Fruit fly (Drosophila melanogaster) whole organism, larva: ENCODE results near the gene CG6569.
A peak's percentile ranks its signal among the peaks of the same experiment; 100 is the strongest.

Source experiments
- noc ChIP-seq: fragments of 200-800 bp; sonication (Bioruptor generic); optimal IDR thresholded peaks from 3 replicates; lab custom pipeline; 2019; ENCODE audit warnings: missing biosample characterization, mild to moderate bottlenecking, missing genetic modification characterization, moderate library complexity

Gene CG6569

dm6 chr3R:21887588-21888007, 19.9 kb upstream of the CG6569 start:
- no peak for TF ChIP-seq noc (tag; lab: Kevin White, UChicago)

- TF ChIP-seq noc (tag; lab: Kevin White, UChicago) = no peak
Measured at dm6 chr3R:21886861-21887587, 19.3 kb upstream of the CG6569 start, which contains the start of the genes CG6678 and dnd. Gene CG6678, plus strand, starts transcription at chr3R:21887029. Gene dnd, minus strand, starts transcription at chr3R:21887355.

DNA sequence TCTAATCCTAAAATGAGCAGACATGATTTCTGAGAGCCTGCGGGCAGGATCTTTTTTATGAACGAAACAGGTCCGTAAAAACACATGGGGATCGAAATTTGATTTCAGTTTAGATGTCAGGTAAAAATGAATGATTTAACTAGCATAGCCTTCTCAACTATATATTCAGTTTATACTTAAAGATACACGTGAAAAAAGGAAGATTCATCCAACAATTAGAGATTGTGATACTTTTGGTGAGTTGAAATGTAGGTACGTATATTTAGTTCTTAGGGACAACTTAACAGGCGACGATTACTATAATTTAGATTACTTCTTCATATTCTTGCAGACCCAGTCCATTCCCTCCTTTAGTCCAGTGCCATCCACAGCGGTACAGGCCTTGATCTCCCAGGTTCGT, 17.7 kb upstream of the CG6569 start, which contains the start of gene CG17819:
Gene CG17819, minus strand, starts transcription at position 101 of the 400 bp plus-strand sequence.
- TF ChIP-seq noc (tag; lab: Kevin White, UChicago) = no peak

dm6 chr3R:21884354-21884753, 16.6 kb upstream of the CG6569 start, which contains the start of gene fit:
Gene fit, minus strand, starts transcription at chr3R:21884454.
- no peak for TF ChIP-seq noc (tag; lab: Kevin White, UChicago)

dm6 chr3R:21880510-21880909, 12.8 kb upstream of the CG6569 start, which contains the start of gene CG31465:
Gene CG31465, plus strand, starts transcription at chr3R:21880810.
- no peak for TF ChIP-seq noc (tag; lab: Kevin White, UChicago)

dm6 chr3R:21878473-21878872, 10.8 kb upstream of the CG6569 start, which contains the start of gene CG34148:
Gene CG34148, minus strand, starts transcription at chr3R:21878686.
- TF ChIP-seq noc (tag; lab: Kevin White, UChicago) = no peak

DNA sequence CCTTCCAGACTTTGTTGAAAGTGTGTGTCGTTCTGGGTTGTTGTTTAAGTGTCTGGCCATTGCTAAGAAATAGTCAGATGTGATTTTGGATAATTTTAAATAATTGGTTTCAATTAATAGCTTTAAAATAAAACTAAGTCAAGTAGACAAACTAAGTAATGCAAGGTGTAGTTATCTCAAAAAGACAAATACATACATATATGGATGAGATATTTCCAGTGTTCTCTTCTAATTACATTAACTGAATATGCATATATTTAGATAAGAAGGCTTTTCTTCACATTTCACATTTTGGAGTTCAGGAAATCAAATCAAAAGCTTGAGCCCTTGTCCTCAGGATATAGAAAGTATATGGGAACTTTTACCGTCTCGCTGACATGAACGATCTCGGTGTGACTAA, 9.9 kb upstream of the CG6569 start, which contains the start of gene P5CDh2:
Gene P5CDh2, plus strand, starts transcription at position 301 of the 400 bp plus-strand sequence.
- TF ChIP-seq noc (tag; lab: Kevin White, UChicago) = no peak

DNA sequence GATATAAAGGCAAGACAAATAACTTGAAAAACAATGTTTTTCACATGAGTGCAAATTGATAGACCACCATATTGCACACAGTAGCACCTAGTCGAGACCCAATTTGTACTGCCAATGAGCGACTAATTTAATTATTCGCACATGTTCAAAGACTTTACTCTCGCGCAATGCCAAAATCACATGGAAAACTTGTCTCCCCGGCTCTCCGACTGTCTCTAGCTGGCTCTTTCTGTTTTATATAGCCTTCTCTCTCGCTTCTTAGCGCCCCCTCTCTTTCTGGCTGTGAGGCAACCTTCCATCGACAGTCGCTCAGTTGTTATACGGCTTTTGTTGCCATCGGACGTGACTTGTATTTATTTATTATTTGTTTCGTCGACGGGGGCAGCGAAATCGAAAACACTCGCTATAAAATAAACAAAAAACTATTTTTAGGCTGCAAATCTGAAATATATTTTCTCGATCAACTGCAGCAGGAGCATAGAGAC, 7.3 kb upstream of the CG6569 start, which contains the start of gene CG6656:
Gene CG6656, plus strand, starts transcription at position 312 of the 485 bp plus-strand sequence.
- peak; percentile 46 for TF ChIP-seq noc (tag; lab: Kevin White, UChicago)

dm6 chr3R:21873439-21873838, 5.7 kb upstream of the CG6569 start, which contains the start of gene CG31178:
Gene CG31178, plus strand, starts transcription at chr3R:21873739.
- TF ChIP-seq noc (tag; lab: Kevin White, UChicago) = no peak

DNA sequence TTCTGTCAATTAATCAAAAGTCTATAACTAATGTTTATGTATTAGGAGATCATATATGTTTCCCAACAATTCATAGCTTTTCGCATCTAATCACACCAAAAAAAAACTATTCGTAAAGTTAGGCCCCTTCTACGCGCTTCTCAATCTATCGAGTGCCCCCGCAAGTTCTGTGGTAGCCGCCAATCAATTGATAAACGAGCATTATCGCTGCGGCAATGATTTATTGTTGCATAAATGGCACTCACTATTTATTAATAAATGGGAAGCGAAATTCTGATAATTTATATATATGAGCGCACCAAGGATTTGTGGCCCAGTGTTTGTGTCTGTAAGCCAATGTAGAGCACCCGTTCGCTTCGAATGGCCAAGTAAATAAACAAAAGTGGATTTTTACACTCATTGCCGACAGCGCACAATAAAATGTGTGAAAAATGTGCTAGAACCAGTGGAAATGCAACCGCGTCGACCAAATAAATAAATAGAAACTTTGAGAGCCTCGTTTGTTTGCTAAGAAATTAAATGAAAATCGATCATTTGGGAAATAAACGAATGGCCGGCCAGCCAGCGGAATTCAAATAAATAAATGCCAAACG, 3.7 kb upstream of the CG6569 start:
- peak; percentile 13 for TF ChIP-seq noc (tag; lab: Kevin White, UChicago)

- peak; percentile 99 for TF ChIP-seq noc (tag; lab: Kevin White, UChicago)
Measured at dm6 chr3R:21870158-21870971, 2.6 kb upstream of the CG6569 start, which contains the start of gene CG31431. Gene CG31431, plus strand, starts transcription at chr3R:21870681.

- no peak for TF ChIP-seq noc (tag; lab: Kevin White, UChicago)
Measured at dm6 chr3R:21869464-21870100, 1.9 kb upstream of the CG6569 start, which contains the start of gene CG31174. Gene CG31174, minus strand, starts transcription at chr3R:21869514.

DNA sequence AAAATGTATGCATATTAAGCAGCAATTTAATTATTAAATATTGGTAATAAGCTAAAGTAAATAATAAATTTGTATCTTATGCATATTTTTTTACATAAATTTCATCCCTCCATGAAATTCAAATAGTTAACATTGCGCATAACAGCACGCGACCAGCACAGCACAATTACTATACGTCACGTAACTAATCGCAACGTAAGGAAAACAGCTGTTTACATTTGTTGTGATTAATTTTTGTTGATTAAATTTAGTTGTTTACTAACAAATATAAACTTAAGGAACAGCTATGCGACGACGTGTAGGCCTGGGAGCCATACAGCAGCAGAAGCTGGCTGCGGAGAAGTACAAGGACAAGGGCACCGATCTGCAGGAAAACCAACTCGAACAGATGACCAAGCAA, 2.7 kb downstream of the CG6569 start, which contains the start of gene lsn:
Gene lsn, plus strand, starts transcription at position 177 of the 400 bp plus-strand sequence.
- TF ChIP-seq noc (tag; lab: Kevin White, UChicago) = no peak

DNA sequence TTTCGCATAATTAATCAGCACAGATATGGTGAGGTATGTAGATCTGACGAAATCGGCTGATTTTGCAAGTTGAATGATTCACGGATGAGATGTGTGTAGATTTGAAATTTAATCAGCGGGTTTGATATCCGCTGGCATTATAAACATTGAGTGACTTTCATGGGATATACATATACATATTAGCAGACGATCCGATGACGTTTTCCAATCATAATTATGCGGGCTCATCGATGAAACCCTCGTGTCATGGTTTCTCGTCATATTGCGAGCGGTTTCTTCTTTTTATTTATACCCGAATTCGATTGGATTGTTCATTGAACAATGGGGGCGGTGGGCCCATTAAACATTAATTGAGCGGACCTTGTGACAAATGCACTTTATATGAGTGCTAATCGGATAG, 3.2 kb downstream of the CG6569 start:
- no peak for TF ChIP-seq noc (tag; lab: Kevin White, UChicago)
